Worm (Caenorhabditis elegans) whole organism, L4/young adult: Measurements from ENCODE around the gene mam-1.

ENCODE experiments used
- dao-5 ChIP-seq: sonication (generic microtip); optimal IDR thresholded peaks from 2 replicates; lab custom pipeline; 2016; ENCODE audit warnings: missing genotype, missing genetic modification characterization, moderate library complexity, missing compliant biosample characterization
- him-1 ChIP-seq: sonication (generic microtip); optimal IDR thresholded peaks from 2 replicates; lab custom pipeline; 2016; ENCODE audit warnings: missing genotype, missing genetic modification reagents, missing genetic modification characterization, missing compliant biosample characterization

DNA sequence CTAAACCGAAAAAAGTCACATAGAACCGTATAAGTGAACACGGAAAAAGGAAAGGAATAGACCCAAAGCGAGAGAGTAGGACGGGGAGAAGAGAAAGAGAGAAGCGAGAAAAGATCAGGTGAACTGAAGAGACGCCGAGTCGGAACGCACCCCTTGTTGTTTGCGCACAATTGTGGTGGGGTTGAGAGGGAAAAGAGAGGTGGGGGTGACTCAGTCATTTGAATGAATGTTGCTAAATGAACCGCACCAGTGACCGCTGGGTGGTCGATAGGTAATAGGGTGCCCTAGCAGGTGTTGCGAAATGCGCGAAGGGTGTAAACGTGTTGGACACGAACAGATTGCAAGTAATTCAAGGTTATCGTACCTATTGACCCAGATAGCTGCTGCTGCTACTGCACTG lies 17.2 kb downstream of the mam-1 start, which contains the start of gene lgl-1:
- TF ChIP-seq him-1 (tag; lab: Kevin White, UChicago) (no peak), dao-5 (tag; lab: Kevin White, UChicago) (no peak)
